Fruit fly (Drosophila melanogaster) whole organism, wandering third instar larva: ENCODE measurements around the gene msl-1.
A peak's percentile ranks its signal among the peaks of the same experiment; 100 is the strongest.

Experiments used
- CG9705 ChIP-seq: fragments of 200-800 bp; sonication (Bioruptor generic); optimal IDR thresholded peaks from 2 replicates; lab custom pipeline; 2018; ENCODE audit warnings: missing biosample characterization, mild to moderate bottlenecking, missing genetic modification characterization
- CrebA ChIP-seq: fragments of 200-800 bp; sonication (Bioruptor generic); optimal IDR thresholded peaks from 2 replicates; lab custom pipeline; 2016; ENCODE audit warnings: missing biosample characterization, mild to moderate bottlenecking, missing genetic modification characterization, borderline replicate concordance
- Dfd ChIP-seq: fragments of >200 bp; optimal IDR thresholded peaks from 2 replicates; lab custom pipeline; 2017; ENCODE audit warnings: missing biosample characterization, missing genetic modification characterization
- Dif ChIP-seq: fragments of 200-275, 200-300 bp; sonication (Bioruptor generic); optimal IDR thresholded peaks from 2 replicates; lab custom pipeline; 2018; ENCODE audit warnings: missing biosample characterization, missing genetic modification characterization; ENCODE audit not compliant: partially characterized antibody
- GATAd ChIP-seq: sonication (Bioruptor generic); optimal IDR thresholded peaks from 2 replicates; lab custom pipeline; 2016; ENCODE audit warnings: missing biosample characterization, missing genetic modification characterization
- HLH106 ChIP-seq: fragments of 200-800 bp; optimal IDR thresholded peaks from 3 replicates; lab custom pipeline; 2019; ENCODE audit warnings: missing biosample characterization, mild to moderate bottlenecking, missing genetic modification characterization, moderate library complexity
- Hnf4 ChIP-seq: fragments of 200-800 bp; sonication (Bioruptor generic); optimal IDR thresholded peaks from 2 replicates; lab custom pipeline; 2016; ENCODE audit warnings: missing biosample characterization, mild to moderate bottlenecking, missing genetic modification characterization
- Hr78 ChIP-seq: fragments of >200 bp; optimal IDR thresholded peaks from 2 replicates; lab custom pipeline; 2017; ENCODE audit warnings: missing biosample characterization, missing genetic modification characterization
- Hr83 ChIP-seq: fragments of 200-300 bp; sonication (Bioruptor generic); optimal IDR thresholded peaks from 2 replicates; lab custom pipeline; 2016; ENCODE audit warnings: missing biosample characterization, mild to moderate bottlenecking, missing genetic modification characterization, moderate library complexity; ENCODE audit not compliant: poor library complexity, severe bottlenecking
- Jra ChIP-seq: sonication (Bioruptor generic); optimal IDR thresholded peaks from 2 replicates; lab custom pipeline; 2016; ENCODE audit warnings: missing biosample characterization, missing genetic modification characterization
- Myc ChIP-seq: fragments of >200 bp; optimal IDR thresholded peaks from 2 replicates; lab custom pipeline; 2017
- N ChIP-seq: fragments of >200 bp; optimal IDR thresholded peaks from 2 replicates; lab custom pipeline; 2018; ENCODE audit warnings: missing biosample characterization, missing external identifiers, missing genetic modification characterization
- OdsH ChIP-seq: fragments of 200-800 bp; sonication (Bioruptor generic); optimal IDR thresholded peaks from 2 replicates; lab custom pipeline; 2016; ENCODE audit warnings: missing biosample characterization, mild to moderate bottlenecking, missing genetic modification characterization
- Rel ChIP-seq, 2 experiments: fragments of 200-800 bp; sonication (Bioruptor generic) in 1 of 2; optimal IDR thresholded peaks; 2 replicates in 1 of 2; 3 replicates in 1 of 2; lab custom pipeline; 2016 to 2019; ENCODE audit warnings: mild to moderate bottlenecking in 2 of 2, missing biosample characterization in 2 of 2, missing genetic modification characterization in 2 of 2, moderate library complexity in 1 of 2
- Sp1 ChIP-seq: fragments of 200-800 bp; sonication (Bioruptor generic); optimal IDR thresholded peaks from 3 replicates; lab custom pipeline; 2019; ENCODE audit warnings: missing biosample characterization, mild to moderate bottlenecking, missing genetic modification characterization, moderate library complexity
- Vsx2 ChIP-seq: fragments of 200-300, 225-300 bp; sonication (Bioruptor generic); optimal IDR thresholded peaks from 2 replicates; lab custom pipeline; 2018; ENCODE audit warnings: missing biosample characterization, missing genetic modification characterization; ENCODE audit not compliant: partially characterized antibody
- br ChIP-seq: fragments of 200-800 bp; sonication (Bioruptor generic); optimal IDR thresholded peaks from 2 replicates; lab custom pipeline; 2016; ENCODE audit warnings: missing biosample characterization, missing genetic modification characterization
- brk ChIP-seq: fragments of 200-800 bp; sonication (Bioruptor generic); optimal IDR thresholded peaks from 2 replicates; lab custom pipeline; 2016; ENCODE audit warnings: missing biosample characterization, mild to moderate bottlenecking, missing genetic modification characterization
- dl ChIP-seq, 2 experiments: fragments of 175-275, 200-275 bp in 1 of 2; fragments of 200-275 bp in 1 of 2; sonication (Bioruptor generic); optimal IDR thresholded peaks; lab custom pipeline; 2018; ENCODE audit warnings: mild to moderate bottlenecking in 2 of 2, missing biosample characterization in 2 of 2, missing genetic modification characterization in 2 of 2, moderate library complexity in 2 of 2; ENCODE audit not compliant: partially characterized antibody in 2 of 2, insufficient read depth in 1 of 2
- dmrt93B ChIP-seq: fragments of 200-800 bp; sonication (Bioruptor generic); optimal IDR thresholded peaks from 2 replicates; lab custom pipeline; 2018; ENCODE audit warnings: missing biosample characterization, mild to moderate bottlenecking, missing genetic modification characterization
- ey ChIP-seq: fragments of 200-800 bp; sonication (Bioruptor generic); optimal IDR thresholded peaks from 2 replicates; lab custom pipeline; 2016; ENCODE audit warnings: missing biosample characterization, missing genetic modification characterization
- foxo ChIP-seq, 2 experiments: fragments of 200-800 bp; sonication (Bioruptor generic); optimal IDR thresholded peaks; 2 replicates in 1 of 2; 3 replicates in 1 of 2; lab custom pipeline; 2016 to 2017; ENCODE audit warnings: missing biosample characterization in 2 of 2, missing genetic modification characterization in 2 of 2
- fru ChIP-seq: fragments of 200-800 bp; sonication (Bioruptor generic); optimal IDR thresholded peaks from 3 replicates; lab custom pipeline; 2016; ENCODE audit warnings: missing biosample characterization, mild to moderate bottlenecking, missing genetic modification characterization
- h ChIP-seq: fragments of 200-800 bp; sonication (Bioruptor generic); optimal IDR thresholded peaks from 3 replicates; lab custom pipeline; 2016; ENCODE audit warnings: missing biosample characterization, mild to moderate bottlenecking, missing genetic modification characterization
- lola ChIP-seq: fragments of >200 bp; optimal IDR thresholded peaks from 2 replicates; lab custom pipeline; 2017; ENCODE audit warnings: missing biosample characterization, missing genetic modification characterization
- pan ChIP-seq: fragments of >200 bp; optimal IDR thresholded peaks from 2 replicates; lab custom pipeline; 2017
- psq ChIP-seq: fragments of 200-800 bp; sonication (Bioruptor generic); optimal IDR thresholded peaks from 3 replicates; lab custom pipeline; 2017; ENCODE audit warnings: missing biosample characterization, mild to moderate bottlenecking, missing genetic modification characterization, moderate library complexity
- rgr ChIP-seq: fragments of 200-800 bp; sonication (Bioruptor generic); optimal IDR thresholded peaks from 3 replicates; lab custom pipeline; 2016; ENCODE audit warnings: missing biosample characterization, mild to moderate bottlenecking, missing genetic modification characterization
- usp ChIP-seq: fragments of >200 bp; optimal IDR thresholded peaks from 2 replicates; lab custom pipeline; 2017; ENCODE audit warnings: missing biosample characterization, missing genetic modification characterization
- woc ChIP-seq: sonication (Bioruptor generic); optimal IDR thresholded peaks from 2 replicates; lab custom pipeline; 2016; ENCODE audit warnings: missing biosample characterization, mild to moderate bottlenecking, missing genetic modification characterization

msl-1 gene

dm6 chr2L:18653328-18653675 is 35.3 kb downstream of the msl-1 start (continued):
- TF ChIP-seq Rel (GFP tag; optimal IDR thresholded peaks at IDR 0.05; lab: Kevin White, UChicago) (peak; percentile 81), Rel (tag; optimal IDR thresholded peaks at IDR 0.05; lab: Kevin White, UChicago) (no peak), Vsx2 (GFP tag; lab: Kevin White, UChicago) (no peak), woc (GFP tag; lab: Kevin White, UChicago) (peak; percentile 95), GATAd (GFP tag; lab: Kevin White, UChicago) (no peak), Hr78 (GFP tag; lab: Kevin White, UChicago) (no peak), Hnf4 (GFP tag; lab: Kevin White, UChicago) (peak; percentile 86), CrebA (GFP tag; lab: Kevin White, UChicago) (no peak), br (GFP tag; lab: Kevin White, UChicago) (peak; percentile 89), HLH106 (tag; lab: Kevin White, UChicago) (peak; percentile 90), dmrt93B (GFP tag; lab: Kevin White, UChicago) (peak; percentile 80)

dm6 chr2L:18652663-18653327 is 35.8 kb downstream of the msl-1 start, which contains the start of gene Cyp310a1:
Gene Cyp310a1, minus strand, starts transcription at chr2L:18653010.
- TF ChIP-seq Rel (GFP tag; optimal IDR thresholded peaks at IDR 0.05; lab: Kevin White, UChicago) (no peak), Rel (tag; optimal IDR thresholded peaks at IDR 0.05; lab: Kevin White, UChicago) (peak; percentile 83), usp (GFP tag; lab: Kevin White, UChicago) (no peak), pan (lab: Kevin White, UChicago) (no peak)

dm6 chr2L:18647857-18648652 is 40.5 kb downstream of the msl-1 start:
- TF ChIP-seq HLH106 (tag; lab: Kevin White, UChicago) (no peak), h (GFP tag; lab: Kevin White, UChicago) (peak; percentile 44), woc (GFP tag; lab: Kevin White, UChicago) (peak; percentile 10), CG9705 (no peak), Hr83 (no peak), rgr (GFP tag; lab: Kevin White, UChicago) (peak; percentile 20), OdsH (GFP tag; lab: Kevin White, UChicago) (peak; percentile 47), Vsx2 (GFP tag; lab: Kevin White, UChicago) (no peak), Hr78 (GFP tag; lab: Kevin White, UChicago) (no peak), Myc (lab: Kevin White, UChicago) (no peak), dl (GFP tag; optimal IDR thresholded peaks at IDR 0.05; lab: Kevin White, UChicago; ENCODE audit: insufficient read depth in 1 of 2, partially characterized antibody in 2 of 2) (no peak), Dif (GFP tag; lab: Kevin White, UChicago) (no peak), ey (GFP tag; lab: Kevin White, UChicago) (peak; percentile 20), foxo (GFP tag; optimal IDR thresholded peaks at IDR 0.05; lab: Kevin White, UChicago) (peak in 1 of 2 experiments; percentile 59), Sp1 (GFP tag; lab: Kevin White, UChicago) (peak; percentile 40), Hnf4 (GFP tag; lab: Kevin White, UChicago) (peak; percentile 44), psq (GFP tag; lab: Kevin White, UChicago) (peak; percentile 58), fru (GFP tag; lab: Kevin White, UChicago) (peak; percentile 62), br (GFP tag; lab: Kevin White, UChicago) (peak; percentile 22)
- TF ChIP-seq, all 38 proteins: peak for 11

- TF ChIP-seq CrebA (GFP tag; lab: Kevin White, UChicago) (no peak), ey (GFP tag; lab: Kevin White, UChicago) (peak; percentile 54), HLH106 (tag; lab: Kevin White, UChicago) (peak; percentile 52), Sp1 (GFP tag; lab: Kevin White, UChicago) (peak; percentile 31), usp (GFP tag; lab: Kevin White, UChicago) (no peak), psq (GFP tag; lab: Kevin White, UChicago) (peak; percentile 9), woc (GFP tag; lab: Kevin White, UChicago) (peak; percentile 50), br (GFP tag; lab: Kevin White, UChicago) (peak; percentile 56), h (GFP tag; lab: Kevin White, UChicago) (peak; percentile 54), fru (GFP tag; lab: Kevin White, UChicago) (peak; percentile 66), Dfd (GFP tag; lab: Kevin White, UChicago) (no peak), lola (GFP tag; lab: Kevin White, UChicago) (no peak), Jra (no peak), Hr78 (GFP tag; lab: Kevin White, UChicago) (no peak), dmrt93B (GFP tag; lab: Kevin White, UChicago) (peak; percentile 17), foxo (GFP tag; optimal IDR thresholded peaks at IDR 0.05; lab: Kevin White, UChicago) (peak in 1 of 2 experiments; percentile 59), OdsH (GFP tag; lab: Kevin White, UChicago) (peak; percentile 28), N (no peak), brk (GFP tag; lab: Kevin White, UChicago) (no peak), Hnf4 (GFP tag; lab: Kevin White, UChicago) (peak; percentile 21), rgr (GFP tag; lab: Kevin White, UChicago) (peak; percentile 30)
- TF ChIP-seq, all 38 proteins: peak for 13
These were observed 43.1 kb downstream of the msl-1 start for dm6 chr2L:18645468-18645867.
